Worm (Caenorhabditis elegans) whole organism, L2 larva: ENCODE measurements around the gene ZC373.5.

Experiments
- dmd-4 ChIP-seq: sonication (generic microtip); optimal IDR thresholded peaks from 2 replicates; lab custom pipeline; 2017; ENCODE audit warnings: missing biosample characterization, missing genetic modification characterization
- nhr-23 ChIP-seq: fragments of 150-350 bp; optimal IDR thresholded peaks from 2 replicates; lab custom pipeline; 2014; ENCODE audit warnings: missing biosample characterization, missing genetic modification reagents, missing genetic modification characterization
- nhr-77 ChIP-seq: fragments of 150-350 bp; optimal IDR thresholded peaks from 2 replicates; lab custom pipeline; 2014; ENCODE audit warnings: missing biosample characterization, missing genetic modification characterization
- snpc-4 ChIP-seq: fragments of 150-350 bp; optimal IDR thresholded peaks from 2 replicates; lab custom pipeline; 2014; ENCODE audit warnings: missing biosample characterization, missing genetic modification characterization
- unc-62 ChIP-seq: fragments of 150-350 bp; optimal IDR thresholded peaks from 2 replicates; lab custom pipeline; 2014; ENCODE audit warnings: missing biosample characterization, missing genetic modification reagents, missing genetic modification characterization
- ztf-11 ChIP-seq: sonication (generic microtip); optimal IDR thresholded peaks from 2 replicates; lab custom pipeline; 2017; ENCODE audit warnings: missing biosample characterization, missing genetic modification characterization

- TF ChIP-seq nhr-77 (tag; lab: Kevin White, UChicago): no peak
- no peak for TF ChIP-seq snpc-4 (tag; lab: Kevin White, UChicago)
- no peak for TF ChIP-seq unc-62 (GFP tag; lab: Kevin White, UChicago)
- no peak for TF ChIP-seq nhr-23 (tag; lab: Kevin White, UChicago)
- no peak for TF ChIP-seq dmd-4 (tag; lab: Kevin White, UChicago)
- no peak for TF ChIP-seq ztf-11 (tag; lab: Kevin White, UChicago)
Observed at ce11 chrX:10053742-10054409, 20.3 kb downstream of the ZC373.5 start, which contains the start of gene cbs-1.
